Worm (Caenorhabditis elegans) whole organism, L2 larva: Measurements from ENCODE around the gene strm-1.
"Not testable (repeated sequence)": the region's sequence is repeated elsewhere in the genome, so short reads cannot be mapped to it uniquely, and the experiment has no call there.

Experiments used
- lin-13 ChIP-seq: fragments of 150-350 bp; optimal IDR thresholded peaks from 2 replicates; lab custom pipeline; 2014; ENCODE audit warnings: missing biosample characterization, missing genetic modification reagents, missing genetic modification characterization
- mab-5 ChIP-seq: fragments of 150-350 bp; optimal IDR thresholded peaks from 2 replicates; lab custom pipeline; 2014; ENCODE audit warnings: missing biosample characterization, missing genetic modification characterization
- nhr-12 ChIP-seq: fragments of 150-350 bp; optimal IDR thresholded peaks from 2 replicates; lab custom pipeline; 2014; ENCODE audit warnings: missing biosample characterization, missing genetic modification characterization

DNA sequence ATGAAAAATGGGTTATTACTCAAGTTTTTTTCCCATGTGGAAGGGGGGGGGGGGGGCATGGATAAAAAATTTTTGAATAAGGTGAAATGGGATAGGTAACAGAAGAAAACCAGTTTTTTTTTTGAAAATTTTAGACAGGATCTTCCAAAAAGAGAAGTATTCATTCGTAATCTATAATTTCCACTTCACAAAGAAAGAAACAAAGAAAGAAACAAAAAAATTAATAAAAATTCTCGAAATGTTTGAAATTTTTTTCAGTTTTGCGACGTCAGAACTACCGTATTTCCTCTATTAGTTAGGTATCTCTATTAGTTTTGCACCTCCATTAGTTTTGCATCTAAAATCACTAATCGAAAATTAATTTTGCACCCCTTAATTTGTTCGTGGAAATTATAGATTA is 33.5 kb downstream of the strm-1 start, which contains the start of gene W04B5.6:
- not testable (repeated sequence) for TF ChIP-seq nhr-12; mab-5; lin-13 (GFP tag; lab: Kevin White, UChicago)
